Worm (Caenorhabditis elegans) whole organism, young adult: ENCODE measurements around the gene C45B11.8.

Source experiments
- B0019.2 ChIP-seq: fragments of 200-800 bp; sonication (Bioruptor generic); conservative IDR thresholded peaks from 2 replicates; pipeline ENCODE4 v1.3.6; 2022; ENCODE audit warnings: missing genetic modification reagents, missing genetic modification characterization, missing compliant biosample characterization
- B0336.3 ChIP-seq: fragments of 200-800 bp; sonication (Bioruptor generic); IDR thresholded peaks from 2 replicates; pipeline ENCODE4 v1.3.6; 2022; ENCODE audit warnings: missing genetic modification characterization, missing compliant biosample characterization
- F23B12.7 ChIP-seq: sonication (generic microtip); optimal IDR thresholded peaks from 2 replicates; lab custom pipeline; 2017; ENCODE audit warnings: missing genetic modification characterization, mild to moderate bottlenecking, missing compliant biosample characterization, antibody characterized with exemption, moderate library complexity; ENCODE audit not compliant: insufficient read depth
- F49E8.2 ChIP-seq: sonication (generic microtip); optimal IDR thresholded peaks from 3 replicates; lab custom pipeline; 2017; ENCODE audit warnings: missing genetic modification characterization, mild to moderate bottlenecking, missing compliant biosample characterization, antibody characterized with exemption, moderate library complexity; ENCODE audit not compliant: insufficient read depth
- F55B11.4 ChIP-seq: sonication (generic microtip); optimal IDR thresholded peaks from 2 replicates; lab custom pipeline; 2016; ENCODE audit warnings: missing compliant biosample characterization, missing genetic modification characterization, borderline replicate concordance; ENCODE audit not compliant: insufficient read depth
- Y53F4B.3 ChIP-seq: fragments of 200-800 bp; sonication (Bioruptor generic); IDR thresholded peaks from 2 replicates; pipeline ENCODE4 v1.3.6; 2022; ENCODE audit warnings: missing genetic modification reagents, missing genetic modification characterization, missing compliant biosample characterization
- Y56A3A.18 ChIP-seq: fragments of 200-800 bp; sonication (Bioruptor generic); IDR thresholded peaks from 2 replicates; pipeline ENCODE4 v1.3.6; 2022; ENCODE audit warnings: missing genetic modification reagents, missing genetic modification characterization, missing compliant biosample characterization
- aptf-3 ChIP-seq: fragments of 200-800 bp; sonication (Bioruptor generic); IDR thresholded peaks from 2 replicates; pipeline ENCODE4 v1.3.6; 2022; ENCODE audit warnings: missing genetic modification characterization, missing compliant biosample characterization
- atf-7 ChIP-seq: sonication (generic microtip); optimal IDR thresholded peaks from 2 replicates; lab custom pipeline; 2017; ENCODE audit warnings: mild to moderate bottlenecking, missing genetic modification characterization, missing compliant biosample characterization
- attf-3 ChIP-seq: fragments of 200-800 bp; sonication (Bioruptor generic); conservative IDR thresholded peaks from 2 replicates; pipeline ENCODE4 v1.3.6; 2022; ENCODE audit warnings: missing genetic modification reagents, missing genetic modification characterization, missing compliant biosample characterization
- attf-5 ChIP-seq: fragments of 200-800 bp; sonication (Bioruptor generic); optimal IDR thresholded peaks from 2 replicates; lab custom pipeline; 2018; ENCODE audit warnings: mild to moderate bottlenecking, missing genetic modification characterization, missing compliant biosample characterization
- bed-1 ChIP-seq: fragments of 200-800 bp; sonication (Bioruptor generic); IDR thresholded peaks from 2 replicates; pipeline ENCODE4 v1.3.6; 2022; ENCODE audit warnings: missing genetic modification reagents, missing genetic modification characterization, missing compliant biosample characterization
- bed-2 ChIP-seq: fragments of 200-800 bp; sonication (Bioruptor generic); IDR thresholded peaks from 2 replicates; pipeline ENCODE4 v1.3.6; 2022; ENCODE audit warnings: missing genetic modification reagents, missing genetic modification characterization, missing compliant biosample characterization
- cebp-1 ChIP-seq, 2 experiments: fragments of 200-800 bp in 1 of 2; sonication (Bioruptor generic) in 1 of 2; sonication (generic microtip) in 1 of 2; IDR thresholded peaks in 1 of 2; optimal IDR thresholded peaks in 1 of 2; 2 replicates each; pipeline versions ENCODE4 v1.3.6 to Lab custom; 2017 to 2022; ENCODE audit warnings: missing compliant biosample characterization in 2 of 2, missing genetic modification characterization in 2 of 2, mild to moderate bottlenecking in 1 of 2, missing genetic modification reagents in 1 of 2, moderate library complexity in 1 of 2
- cebp-2 ChIP-seq: fragments of 200-800 bp; sonication (Bioruptor generic); IDR thresholded peaks from 2 replicates; pipeline ENCODE4 v1.3.6; 2022; ENCODE audit warnings: missing genetic modification characterization, missing compliant biosample characterization
- die-1 ChIP-seq: sonication (generic microtip); optimal IDR thresholded peaks from 2 replicates; lab custom pipeline; 2016; ENCODE audit warnings: missing genotype, mild to moderate bottlenecking, missing genetic modification characterization, missing compliant biosample characterization
- dox-1 ChIP-seq: fragments of 200-800 bp; sonication (Bioruptor generic); IDR thresholded peaks from 2 replicates; pipeline ENCODE4 v1.3.6; 2022; ENCODE audit warnings: missing genetic modification reagents, missing genetic modification characterization, missing compliant biosample characterization
- dpff-1 ChIP-seq: sonication (generic microtip); optimal IDR thresholded peaks from 2 replicates; lab custom pipeline; 2017; ENCODE audit warnings: mild to moderate bottlenecking, missing genetic modification characterization, missing compliant biosample characterization
- dpl-1 ChIP-seq: fragments of 150-350 bp; optimal IDR thresholded peaks from 2 replicates; lab custom pipeline; 2014; ENCODE audit warnings: missing biosample characterization, missing genetic modification reagents, missing genetic modification characterization
- efl-1 ChIP-seq: fragments of 150-350 bp; optimal IDR thresholded peaks from 2 replicates; lab custom pipeline; 2014; ENCODE audit warnings: missing biosample characterization, missing genetic modification reagents, missing genetic modification characterization
- him-1 ChIP-seq: sonication (generic microtip); optimal IDR thresholded peaks from 2 replicates; lab custom pipeline; 2016; ENCODE audit warnings: missing genotype, missing genetic modification reagents, missing genetic modification characterization, missing compliant biosample characterization
- lin-35 ChIP-seq, 3 experiments: fragments of 150-350 bp in 2 of 3; sonication (generic microtip) in 1 of 3; optimal IDR thresholded peaks; 2 replicates each; lab custom pipeline; 2014 to 2018; ENCODE audit warnings: missing biosample characterization in 3 of 3, missing genetic modification characterization in 3 of 3, missing genetic modification reagents in 3 of 3
- lin-54 ChIP-seq: fragments of 200-800 bp; sonication (Bioruptor generic); optimal IDR thresholded peaks from 2 replicates; lab custom pipeline; 2018; ENCODE audit warnings: mild to moderate bottlenecking, missing genetic modification characterization, missing compliant biosample characterization
- madf-8 ChIP-seq: fragments of 200-800 bp; sonication (Bioruptor generic); conservative IDR thresholded peaks from 2 replicates; pipeline ENCODE4 v1.3.6; 2022; ENCODE audit warnings: missing genetic modification reagents, missing genetic modification characterization, missing compliant biosample characterization
- mcd-1 ChIP-seq: fragments of 200-800 bp; sonication (Bioruptor generic); IDR thresholded peaks from 2 replicates; pipeline ENCODE4 v1.3.6; 2022; ENCODE audit warnings: missing genetic modification reagents, missing genetic modification characterization, missing compliant biosample characterization
- mes-4 ChIP-seq: sonication (generic microtip); optimal IDR thresholded peaks from 2 replicates; lab custom pipeline; 2016; ENCODE audit warnings: missing genotype, missing genetic modification characterization, missing compliant biosample characterization
- mxl-1 ChIP-seq: sonication (generic microtip); optimal IDR thresholded peaks from 2 replicates; lab custom pipeline; 2016; ENCODE audit warnings: missing genetic modification characterization, missing compliant biosample characterization
- nfya-2 ChIP-seq: fragments of 200-800 bp; sonication (Bioruptor generic); IDR thresholded peaks from 2 replicates; pipeline ENCODE4 v1.3.6; 2022; ENCODE audit warnings: missing genetic modification reagents, missing genetic modification characterization, missing compliant biosample characterization
- nfyb-1 ChIP-seq: fragments of 200-800 bp; sonication (Bioruptor generic); IDR thresholded peaks from 2 replicates; pipeline ENCODE4 v1.3.6; 2022; ENCODE audit warnings: missing genetic modification reagents, missing genetic modification characterization, missing compliant biosample characterization
- nhr-179 ChIP-seq: sonication (generic microtip); optimal IDR thresholded peaks from 2 replicates; lab custom pipeline; 2016; ENCODE audit warnings: mild to moderate bottlenecking, missing genetic modification characterization, missing compliant biosample characterization
- nhr-27 ChIP-seq: fragments of 200-800 bp; sonication (Bioruptor generic); optimal IDR thresholded peaks from 2 replicates; lab custom pipeline; 2018; ENCODE audit warnings: mild to moderate bottlenecking, missing genetic modification characterization, moderate library complexity, missing compliant biosample characterization
- nhr-80 ChIP-seq: sonication (generic microtip); optimal IDR thresholded peaks from 2 replicates; lab custom pipeline; 2016; ENCODE audit warnings: missing genetic modification characterization, missing compliant biosample characterization
- nhr-90 ChIP-seq: sonication (generic microtip); optimal IDR thresholded peaks from 2 replicates; lab custom pipeline; 2016; ENCODE audit warnings: missing genotype, mild to moderate bottlenecking, missing genetic modification characterization, missing compliant biosample characterization
- rpc-1 ChIP-seq, 2 experiments: fragments of 150-350 bp in 1 of 2; sonication (generic microtip) in 1 of 2; optimal IDR thresholded peaks; 2 replicates each; lab custom pipeline; 2014 to 2018; ENCODE audit warnings: missing biosample characterization in 1 of 2, missing genetic modification characterization in 1 of 2, missing genetic modification reagents in 1 of 2, missing genotype in 1 of 2
- snpc-1.1 ChIP-seq: sonication (generic microtip); optimal IDR thresholded peaks from 2 replicates; lab custom pipeline; 2017; ENCODE audit warnings: missing genetic modification characterization, mild to moderate bottlenecking, missing compliant biosample characterization, antibody characterized with exemption, moderate library complexity, missing genotype, missing genetic modification reagents; ENCODE audit not compliant: insufficient read depth
- snpc-1.3 ChIP-seq: sonication (generic microtip); optimal IDR thresholded peaks from 2 replicates; lab custom pipeline; 2017; ENCODE audit warnings: missing genetic modification characterization, mild to moderate bottlenecking, missing compliant biosample characterization, antibody characterized with exemption, moderate library complexity, missing genotype, missing genetic modification reagents; ENCODE audit not compliant: insufficient read depth
- snpc-4 ChIP-seq, 5 experiments: fragments of 150-350 bp in 1 of 5; sonication (generic microtip) in 4 of 5; optimal IDR thresholded peaks; 2 replicates each; lab custom pipeline; 2014 to 2018; ENCODE audit warnings: missing genetic modification characterization in 5 of 5, missing biosample characterization in 3 of 5, antibody characterized with exemption in 2 of 5, mild to moderate bottlenecking in 2 of 5, missing compliant biosample characterization in 2 of 5, missing genotype in 2 of 5, moderate library complexity in 2 of 5, missing genetic modification reagents in 1 of 5
- ztf-22 ChIP-seq: fragments of 200-800 bp; sonication (Bioruptor generic); optimal IDR thresholded peaks from 2 replicates; lab custom pipeline; 2018; ENCODE audit warnings: mild to moderate bottlenecking, missing genetic modification characterization, moderate library complexity, missing compliant biosample characterization
- ztf-6 ChIP-seq: fragments of 200-800 bp; sonication (Bioruptor generic); IDR thresholded peaks from 2 replicates; pipeline ENCODE4 v1.3.6; 2022; ENCODE audit warnings: missing genetic modification reagents, missing genetic modification characterization, missing compliant biosample characterization

Gene C45B11.8

DNA sequence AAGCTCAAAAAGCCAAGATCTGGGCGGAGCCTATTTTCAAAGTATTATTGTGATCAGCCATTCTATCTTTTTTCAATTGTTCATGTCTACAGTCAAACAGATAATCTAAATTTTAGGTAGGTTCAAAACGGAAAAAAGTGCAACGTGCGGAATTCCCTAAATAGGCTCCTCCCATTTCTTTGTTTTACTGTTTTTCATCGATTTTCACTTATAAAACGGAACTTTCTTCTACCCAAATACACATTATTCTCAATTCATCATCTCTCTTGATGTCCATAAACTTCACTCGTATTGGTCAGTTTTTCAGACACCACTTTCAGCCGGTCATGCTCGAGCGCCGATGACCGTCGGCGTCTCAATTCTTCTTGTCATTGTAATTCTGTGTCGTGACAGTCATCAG, 41.8 kb upstream of the C45B11.8 start, which contains the start of gene F53B7.7 (continued):
- TF ChIP-seq nfya-2 (GFP tag; lab: Robert Waterston, UW), result no peak

DNA sequence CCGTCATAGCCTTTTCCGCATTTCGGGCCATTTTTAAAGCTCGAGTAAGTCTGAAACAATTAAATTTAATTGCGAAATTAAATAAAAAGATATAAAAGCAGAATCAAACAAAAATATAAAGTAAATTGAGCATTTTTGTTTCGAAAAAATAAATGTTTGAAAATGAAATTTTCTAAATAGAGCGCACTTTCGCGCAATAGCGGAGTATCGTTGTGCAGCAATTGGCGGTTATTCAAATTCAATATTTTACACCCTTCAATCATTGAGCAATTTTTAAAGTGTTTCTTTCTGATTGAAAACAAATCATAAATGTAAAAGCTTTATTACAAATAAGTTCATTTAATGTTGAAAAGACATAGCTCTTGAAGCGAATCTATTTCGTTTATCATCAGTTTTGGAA, 39.9 kb upstream of the C45B11.8 start, which contains the start of gene isy-1:
isy-1 (minus strand) TSS at position 50 of the 400 bp plus-strand sequence.
- TF ChIP-seq lin-54 (GFP tag; lab: Kevin White, UChicago) (peak; percentile 93), lin-35 (GFP tag; optimal IDR thresholded peaks at IDR 0.05; lab: Kevin White, UChicago) (peak in 1 of 3 experiments; percentile 84), nhr-90 (tag; lab: Kevin White, UChicago) (no peak), attf-3 (GFP tag; lab: Robert Waterston, UW) (peak; percentile 92), dpl-1 (peak; percentile 56), mes-4 (tag; lab: Kevin White, UChicago) (no peak), nhr-27 (tag; lab: Kevin White, UChicago) (no peak), mcd-1 (GFP tag; lab: Robert Waterston, UW) (peak; percentile 79; the same call in 1 of the 2 replicates), him-1 (peak; percentile 13), attf-5 (peak; percentile 85), snpc-4 (GFP tag; optimal IDR thresholded peaks at IDR 0.05; lab: Kevin White, UChicago) (no peak), snpc-4 (tag; optimal IDR thresholded peaks at IDR 0.05; lab: Kevin White, UChicago) (peak in 1 of 4 experiments; percentile 53), F23B12.7 (tag; lab: Kevin White, UChicago) (peak; percentile 50), efl-1 (GFP tag; lab: Kevin White, UChicago) (peak; percentile 81)

- no peak for TF ChIP-seq F49E8.2 (tag; lab: Kevin White, UChicago)
- no peak for TF ChIP-seq nfyb-1 (GFP tag; lab: Robert Waterston, UW)
- TF ChIP-seq B0019.2 (GFP tag; lab: Robert Waterston, UW), result no peak
- TF ChIP-seq madf-8 (GFP tag; lab: Robert Waterston, UW), result no peak
- no peak for TF ChIP-seq atf-7 (tag; lab: Kevin White, UChicago)
- no peak for TF ChIP-seq nfya-2 (GFP tag; lab: Robert Waterston, UW)
- no peak for TF ChIP-seq dpff-1 (tag; lab: Kevin White, UChicago)
- no peak for TF ChIP-seq F55B11.4 (tag; lab: Kevin White, UChicago)
- no peak for TF ChIP-seq ztf-6
- no peak for TF ChIP-seq Y56A3A.18
- no peak for TF ChIP-seq lin-54 (GFP tag; lab: Kevin White, UChicago)
- TF ChIP-seq aptf-3 (GFP tag; lab: Robert Waterston, UW), result no peak
These were observed 38.1 kb upstream of the C45B11.8 start, which contains the start of gene F53B7.4 for ce11 chrV:11002434-11002833. TSS of gene F53B7.4 (minus strand) at chrV:11002534.

DNA sequence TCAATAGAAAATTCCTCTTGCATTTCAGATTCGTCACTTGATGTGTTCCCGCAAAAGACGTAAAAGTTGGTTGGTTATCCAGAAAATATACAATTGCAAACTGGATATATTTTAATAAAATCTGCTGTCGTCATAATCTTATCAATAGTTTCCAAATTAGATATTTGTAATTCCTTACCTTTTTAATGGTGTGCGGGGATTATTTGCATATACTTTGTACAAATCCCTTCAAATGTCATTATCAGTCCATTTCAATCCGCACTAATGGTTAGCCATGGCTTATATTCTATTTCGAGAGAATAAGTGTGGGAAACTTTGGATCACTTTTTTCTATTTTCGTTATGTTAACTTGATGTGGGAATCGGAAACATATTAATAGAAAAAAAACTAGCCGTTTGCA, 36.5 kb upstream of the C45B11.8 start:
- TF ChIP-seq mxl-1, result no peak

- TF ChIP-seq rpc-1 (optimal IDR thresholded peaks at IDR 0.05; lab: Kevin White, UChicago), result no peak
- no peak for TF ChIP-seq rpc-1 (tag; optimal IDR thresholded peaks at IDR 0.05; lab: Kevin White, UChicago)
- TF ChIP-seq B0336.3 (GFP tag; lab: Robert Waterston, UW), result no peak
- peak; percentile 30; the same call in 1 of the 2 replicates for TF ChIP-seq dox-1 (GFP tag; lab: Robert Waterston, UW)
- TF ChIP-seq lin-35 (GFP tag; optimal IDR thresholded peaks at IDR 0.05; lab: Kevin White, UChicago), result no peak
- no peak for TF ChIP-seq bed-2 (GFP tag; lab: Robert Waterston, UW)
- TF ChIP-seq nhr-179 (tag; lab: Kevin White, UChicago), result no peak
- no peak for TF ChIP-seq cebp-1 (GFP tag; IDR thresholded peaks at IDR 0.05; lab: Robert Waterston, UW)
- TF ChIP-seq cebp-1 (tag; optimal IDR thresholded peaks at IDR 0.05; lab: Kevin White, UChicago), result peak; percentile 2
- TF ChIP-seq snpc-1.3 (tag; lab: Kevin White, UChicago), result no peak
- no peak for TF ChIP-seq bed-1
- TF ChIP-seq cebp-2, result no peak
- no peak for TF ChIP-seq Y53F4B.3 (GFP tag; lab: Robert Waterston, UW)
- TF ChIP-seq ztf-22, result no peak
- no peak for TF ChIP-seq die-1
- TF ChIP-seq nhr-27 (tag; lab: Kevin White, UChicago), result no peak
- TF ChIP-seq lin-54 (GFP tag; lab: Kevin White, UChicago), result no peak
- TF ChIP-seq nhr-80 (tag; lab: Kevin White, UChicago), result peak; percentile 92
- no peak for TF ChIP-seq atf-7 (tag; lab: Kevin White, UChicago)
- TF ChIP-seq snpc-1.1, result no peak
- TF ChIP-seq nfya-2 (GFP tag; lab: Robert Waterston, UW), result no peak
These were observed 32.9 kb upstream of the C45B11.8 start for ce11 chrV:11007651-11008050.
